Worm (Caenorhabditis elegans) whole organism, midembryonic: ENCODE data around the gene Y43D4A.1.
"Not testable (repeated sequence)": the region's sequence is repeated elsewhere in the genome, so short reads cannot be mapped to it uniquely, and the experiment has no call there.

Source experiments
- T22C8.4 ChIP-seq: fragments of 200-800 bp; sonication (Bioruptor generic); IDR thresholded peaks from 2 replicates; pipeline ENCODE4 v1.3.6; 2022; ENCODE audit warnings: missing genetic modification characterization, missing compliant biosample characterization
- cog-1 ChIP-seq: sonication (generic microtip); optimal IDR thresholded peaks from 2 replicates; lab custom pipeline; 2016; ENCODE audit warnings: missing genetic modification characterization, missing compliant biosample characterization
- flt-1 ChIP-seq: fragments of 200-800 bp; sonication (Bioruptor generic); IDR thresholded peaks from 2 replicates; pipeline ENCODE4 v1.3.6; 2022; ENCODE audit warnings: missing genetic modification characterization, missing compliant biosample characterization
- klf-2 ChIP-seq: fragments of 200-800 bp; sonication (Bioruptor generic); conservative IDR thresholded peaks from 2 replicates; pipeline ENCODE4 v1.3.6; 2022; ENCODE audit warnings: missing genetic modification reagents, missing genetic modification characterization, missing compliant biosample characterization
- med-1 ChIP-seq: sonication (generic microtip); optimal IDR thresholded peaks from 2 replicates; lab custom pipeline; 2017; ENCODE audit warnings: missing genetic modification characterization, mild to moderate bottlenecking, missing compliant biosample characterization, antibody characterized with exemption, missing genetic modification reagents; ENCODE audit not compliant: insufficient read depth
- ref-1 ChIP-seq: fragments of 200-800 bp; sonication (Bioruptor generic); conservative IDR thresholded peaks from 2 replicates; pipeline ENCODE4 v1.3.6; 2022; ENCODE audit warnings: missing genetic modification reagents, missing genetic modification characterization, missing compliant biosample characterization
- tab-1 ChIP-seq: fragments of 200-800 bp; sonication (Bioruptor generic); IDR thresholded peaks from 2 replicates; pipeline ENCODE4 v1.3.6; 2022; ENCODE audit warnings: missing genetic modification characterization, missing compliant biosample characterization
- ztf-23 ChIP-seq: fragments of 200-800 bp; sonication (Bioruptor generic); IDR thresholded peaks from 2 replicates; pipeline ENCODE4 v1.3.6; 2022; ENCODE audit warnings: missing genetic modification reagents, missing genetic modification characterization, missing compliant biosample characterization
- ztf-29 ChIP-seq: fragments of 200-800 bp; sonication (Bioruptor generic); IDR thresholded peaks from 2 replicates; pipeline ENCODE4 v1.3.6; 2022; ENCODE audit warnings: missing genetic modification reagents, missing genetic modification characterization, missing compliant biosample characterization

Y43D4A.1 gene

DNA sequence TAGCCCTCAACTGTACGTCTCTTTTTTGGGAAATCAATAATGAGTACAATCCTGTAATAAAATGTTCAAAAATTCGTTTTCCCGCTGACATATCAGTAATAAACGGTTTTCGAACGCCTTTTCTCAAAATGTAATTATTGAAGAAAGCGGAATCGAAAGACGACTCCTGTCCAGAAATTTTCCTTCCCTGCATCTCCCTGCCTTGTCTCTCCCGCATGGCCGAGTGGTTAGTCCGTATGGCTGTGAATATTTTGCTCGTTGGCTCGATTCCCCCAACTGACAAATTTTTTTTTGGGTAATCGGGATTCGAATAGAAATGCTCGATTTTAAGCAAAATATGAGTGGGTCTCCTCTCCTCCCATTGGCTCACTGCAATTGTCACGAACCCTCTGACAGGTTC lies 12.4 kb upstream of the Y43D4A.1 start:
- TF ChIP-seq ztf-23 (peak; percentile 81), ref-1 (GFP tag; lab: Robert Waterston, UW) (peak; percentile 59), T22C8.4 (GFP tag; lab: Robert Waterston, UW) (peak; percentile 55; the same call in 1 of the 2 replicates), tab-1 (GFP tag; lab: Robert Waterston, UW) (peak; percentile 88), klf-2 (peak; percentile 56; the same call in 1 of the 2 replicates), flt-1 (GFP tag; lab: Robert Waterston, UW) (peak; percentile 90)

DNA sequence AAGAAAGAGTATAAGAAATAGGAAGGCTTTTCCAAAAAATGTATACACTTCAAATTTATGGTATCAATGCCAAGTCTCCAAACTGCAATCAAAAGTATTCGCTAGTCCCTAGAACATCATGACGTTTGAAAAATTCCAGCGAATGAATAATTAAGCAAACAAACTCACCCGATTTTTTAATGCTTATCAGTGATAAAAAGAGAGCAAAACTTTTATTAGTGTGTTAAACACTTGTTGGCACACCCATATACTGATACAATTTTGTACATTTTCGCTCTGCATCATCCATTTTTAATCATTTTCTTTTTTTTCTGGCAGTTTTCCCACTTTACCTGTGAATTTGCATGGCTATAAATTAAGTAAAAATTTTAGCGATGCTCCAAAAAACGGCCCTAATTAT lies 7.7 kb upstream of the Y43D4A.1 start, which contains the start of gene Y51H4A.25:
Gene Y51H4A.25, plus strand, starts transcription at position 373 of the 400 bp plus-strand sequence.
- TF ChIP-seq ztf-23: no peak
- TF ChIP-seq flt-1 (GFP tag; lab: Robert Waterston, UW): no peak
- no peak for TF ChIP-seq med-1
- TF ChIP-seq klf-2: no peak
- no peak for TF ChIP-seq T22C8.4 (GFP tag; lab: Robert Waterston, UW)
- TF ChIP-seq cog-1: no peak
- TF ChIP-seq ztf-29 (GFP tag; lab: Robert Waterston, UW): no peak
- TF ChIP-seq ref-1 (GFP tag; lab: Robert Waterston, UW): no peak
- no peak for TF ChIP-seq tab-1 (GFP tag; lab: Robert Waterston, UW)

DNA sequence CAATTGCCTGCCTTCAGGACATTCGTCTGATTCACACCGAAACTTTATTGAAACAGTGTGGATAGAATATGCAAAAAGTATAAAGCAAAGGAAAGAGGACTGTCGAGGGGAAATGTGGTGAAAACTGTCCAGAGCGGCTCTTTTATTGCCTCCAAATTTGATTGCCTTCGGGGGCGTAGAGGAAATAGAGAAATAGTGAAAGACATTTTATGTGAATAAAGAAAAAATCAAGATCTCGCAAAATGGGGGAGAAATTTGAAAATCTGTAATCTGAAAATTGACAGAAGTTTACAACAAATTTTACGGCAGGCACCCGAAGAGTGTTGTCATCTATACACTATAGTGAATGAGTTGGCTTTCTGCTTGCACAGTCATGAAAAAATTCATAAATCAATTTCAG lies 2.9 kb upstream of the Y43D4A.1 start, which contains the start of gene Y51H4A.24:
Gene Y51H4A.24, minus strand, starts transcription at position 101 of the 400 bp plus-strand sequence.
- TF ChIP-seq ztf-23 (no peak), med-1 (no peak), tab-1 (GFP tag; lab: Robert Waterston, UW) (no peak), flt-1 (GFP tag; lab: Robert Waterston, UW) (no peak), T22C8.4 (GFP tag; lab: Robert Waterston, UW) (no peak), ref-1 (GFP tag; lab: Robert Waterston, UW) (no peak), klf-2 (no peak), ztf-29 (GFP tag; lab: Robert Waterston, UW) (no peak), cog-1 (no peak)

DNA sequence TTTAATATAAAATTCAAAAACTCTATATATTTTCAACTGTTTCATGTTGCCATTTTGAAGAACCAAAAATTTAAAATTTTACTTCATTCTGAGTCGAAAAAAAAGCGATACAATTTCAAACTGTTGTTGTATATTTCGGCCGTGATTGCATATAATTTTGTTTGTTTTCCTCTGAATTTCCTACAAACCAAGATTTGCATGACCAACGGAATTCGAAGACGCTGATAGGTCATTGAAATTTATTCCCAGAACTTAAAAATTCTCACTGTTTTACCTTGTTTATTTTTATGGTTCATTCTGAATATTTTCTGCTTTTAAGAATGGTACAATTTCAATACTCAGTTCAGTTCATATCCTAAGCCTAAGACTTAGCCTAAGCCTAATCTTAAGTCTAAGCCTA lies 7.5 kb downstream of the Y43D4A.1 start:
- no peak for TF ChIP-seq klf-2
- TF ChIP-seq cog-1: no peak

DNA sequence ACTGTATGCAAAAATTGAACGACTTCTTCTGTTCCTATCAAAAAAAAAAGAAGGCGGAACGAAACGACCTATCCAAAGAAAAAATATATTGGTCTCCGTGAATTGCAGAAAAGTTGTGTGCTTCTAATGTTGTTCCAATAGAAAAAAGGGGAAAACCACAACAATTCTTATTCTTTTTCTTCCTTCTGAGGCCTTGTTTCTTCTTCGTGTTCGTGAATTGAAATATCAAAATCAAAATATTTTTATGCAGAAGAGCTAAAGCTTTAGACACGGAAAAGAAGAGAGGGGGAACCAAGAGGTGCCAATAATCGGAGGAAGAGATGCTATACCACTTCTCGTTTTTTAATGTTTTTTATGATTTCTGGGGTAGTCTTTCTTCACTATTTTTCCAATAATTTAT lies 12.1 kb downstream of the Y43D4A.1 start, which contains the start of gene Y43D4A.2:
Gene Y43D4A.2, minus strand, starts transcription at position 101 of the 400 bp plus-strand sequence.
- TF ChIP-seq cog-1; T22C8.4 (GFP tag; lab: Robert Waterston, UW); med-1: not testable (repeated sequence)

DNA sequence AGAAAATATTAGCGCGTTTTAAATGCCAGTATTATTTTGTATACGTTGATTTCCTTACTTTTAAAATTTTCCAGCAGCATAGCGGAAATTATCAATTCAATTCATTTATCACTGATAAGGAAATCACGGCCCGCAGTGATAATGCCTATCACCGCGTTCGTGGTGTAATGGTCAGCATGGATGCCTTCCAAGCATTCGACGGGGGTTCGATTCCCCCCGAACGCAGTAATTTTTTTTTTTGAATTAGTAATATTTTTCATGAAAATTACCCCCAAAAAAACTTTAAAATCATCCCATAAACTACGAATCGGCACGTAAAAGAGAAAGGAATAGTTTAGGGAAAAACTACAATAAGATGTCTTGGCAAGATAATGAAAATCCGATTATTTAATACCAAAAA lies 31.4 kb downstream of the Y43D4A.1 start:
- TF ChIP-seq ztf-29 (GFP tag; lab: Robert Waterston, UW) (0 out of 2 replicates have a peak, but pooled peaks have one; percentile 30), T22C8.4 (GFP tag; lab: Robert Waterston, UW) (no peak), ztf-23 (peak; percentile 62; the same call in 1 of the 2 replicates), ref-1 (GFP tag; lab: Robert Waterston, UW) (0 out of 2 replicates have a peak, but pooled peaks have one; percentile 38), med-1 (no peak), cog-1 (no peak), flt-1 (GFP tag; lab: Robert Waterston, UW) (no peak), tab-1 (GFP tag; lab: Robert Waterston, UW) (no peak; the same call in 1 of the 2 replicates), klf-2 (no peak)

DNA sequence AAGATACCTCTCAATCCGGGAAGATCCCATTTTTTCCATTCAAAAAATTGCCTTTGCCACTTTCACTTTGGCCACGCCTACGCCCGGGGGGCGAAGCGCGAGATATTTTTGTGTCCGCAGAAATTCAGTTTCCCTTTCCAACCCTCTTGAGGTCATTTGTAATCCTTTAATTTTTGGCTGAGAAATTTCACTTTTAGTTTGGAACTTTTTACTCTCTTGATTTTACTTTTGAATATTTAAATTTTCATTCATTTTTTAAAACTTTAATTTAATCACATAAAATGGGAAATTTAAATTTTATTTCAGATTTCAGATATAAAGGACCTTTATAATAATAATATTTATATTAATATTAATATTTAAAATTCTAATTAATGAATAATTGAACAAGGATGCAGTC lies 31.8 kb downstream of the Y43D4A.1 start, which contains the start of gene Y43D4A.5:
Gene Y43D4A.5, plus strand, starts transcription at position 301 of the 400 bp plus-strand sequence.
- TF ChIP-seq flt-1 (GFP tag; lab: Robert Waterston, UW) (no peak), med-1 (no peak), ref-1 (GFP tag; lab: Robert Waterston, UW) (no peak), ztf-23 (no peak), tab-1 (GFP tag; lab: Robert Waterston, UW) (no peak), ztf-29 (GFP tag; lab: Robert Waterston, UW) (no peak), klf-2 (no peak), T22C8.4 (GFP tag; lab: Robert Waterston, UW) (no peak), cog-1 (no peak)

DNA sequence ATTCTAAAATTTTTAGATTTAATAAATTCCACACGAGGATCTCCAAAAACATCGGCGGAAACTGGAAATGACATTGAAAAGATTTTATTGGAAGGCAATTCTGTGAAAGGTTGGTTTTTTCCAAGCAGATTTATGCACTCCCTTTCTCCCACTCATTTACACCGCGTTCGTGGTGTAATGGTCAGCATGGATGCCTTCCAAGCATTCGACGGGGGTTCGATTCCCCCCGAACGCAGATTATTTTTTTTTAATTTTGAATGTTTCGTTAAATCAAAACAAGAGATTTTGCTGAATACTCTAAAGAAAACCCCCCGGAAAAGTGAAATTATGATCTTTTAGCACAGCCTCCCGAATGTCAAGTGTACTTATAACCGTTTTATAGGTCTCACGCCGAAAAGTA lies 32.3 kb downstream of the Y43D4A.1 start:
- TF ChIP-seq med-1: peak; percentile 37
- 0 out of 2 replicates have a peak, but pooled peaks have one; percentile 46 for TF ChIP-seq klf-2
- TF ChIP-seq ztf-23: peak; percentile 82
- TF ChIP-seq tab-1 (GFP tag; lab: Robert Waterston, UW): peak; percentile 88
- peak; percentile 82 for TF ChIP-seq flt-1 (GFP tag; lab: Robert Waterston, UW)
- TF ChIP-seq ztf-29 (GFP tag; lab: Robert Waterston, UW): peak; percentile 71
- TF ChIP-seq cog-1: peak; percentile 11
- peak; percentile 45; the same call in 1 of the 2 replicates for TF ChIP-seq ref-1 (GFP tag; lab: Robert Waterston, UW)
- peak; percentile 69 for TF ChIP-seq T22C8.4 (GFP tag; lab: Robert Waterston, UW)

DNA sequence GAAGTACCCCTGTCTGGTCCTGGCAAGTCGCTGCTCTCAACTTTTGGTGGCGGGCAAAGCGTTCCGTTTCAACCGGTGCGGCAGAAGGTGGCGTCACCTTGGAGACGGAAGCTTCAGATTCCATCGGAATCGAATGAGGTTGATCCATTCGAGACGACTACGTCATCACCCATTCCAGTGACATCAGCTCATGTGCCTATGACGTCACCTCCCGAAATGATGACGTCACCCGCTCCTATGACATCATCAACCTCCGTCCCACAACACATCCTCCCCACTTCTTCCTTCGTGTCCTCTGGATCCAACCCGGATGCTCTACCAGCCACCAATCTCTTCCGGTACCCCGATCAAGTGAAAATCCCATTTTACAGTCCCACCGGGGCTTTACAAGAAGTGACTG lies 33.3 kb downstream of the Y43D4A.1 start:
- TF ChIP-seq T22C8.4 (GFP tag; lab: Robert Waterston, UW): no peak
- no peak for TF ChIP-seq klf-2
- no peak for TF ChIP-seq ref-1 (GFP tag; lab: Robert Waterston, UW)
- TF ChIP-seq tab-1 (GFP tag; lab: Robert Waterston, UW): no peak
- no peak for TF ChIP-seq flt-1 (GFP tag; lab: Robert Waterston, UW)
- TF ChIP-seq med-1: no peak
- no peak for TF ChIP-seq ztf-23
- no peak for TF ChIP-seq ztf-29 (GFP tag; lab: Robert Waterston, UW)
- no peak for TF ChIP-seq cog-1

DNA sequence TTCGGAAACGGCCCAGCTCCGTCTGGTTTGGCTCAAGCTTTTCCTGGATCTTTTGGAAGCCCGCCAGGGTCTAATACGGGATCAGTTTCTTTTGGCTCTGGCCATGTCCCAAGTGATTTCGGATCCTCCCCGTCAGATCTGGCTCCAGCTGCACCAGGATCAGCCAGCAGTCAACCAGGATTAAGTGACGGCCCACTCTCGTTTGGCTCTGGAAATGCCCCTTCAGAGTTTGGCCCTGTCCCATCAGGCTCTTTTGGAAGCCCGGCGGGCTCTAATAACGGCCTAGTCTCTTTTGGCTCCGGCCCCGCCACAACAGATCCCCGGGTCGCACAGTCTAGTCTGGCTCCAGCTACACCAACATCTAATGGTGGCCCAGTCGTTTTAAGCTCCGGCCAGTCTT lies 34.1 kb downstream of the Y43D4A.1 start:
- TF ChIP-seq cog-1: no peak
- no peak for TF ChIP-seq ztf-23
- no peak for TF ChIP-seq flt-1 (GFP tag; lab: Robert Waterston, UW)
- no peak for TF ChIP-seq med-1
- no peak for TF ChIP-seq ztf-29 (GFP tag; lab: Robert Waterston, UW)
- no peak for TF ChIP-seq T22C8.4 (GFP tag; lab: Robert Waterston, UW)
- no peak for TF ChIP-seq ref-1 (GFP tag; lab: Robert Waterston, UW)
- TF ChIP-seq klf-2: no peak
- TF ChIP-seq tab-1 (GFP tag; lab: Robert Waterston, UW): no peak
